Fruit fly (Drosophila melanogaster): ENCODE results near the gene CHMP2B.

Gene CHMP2B

dm6 chr3L:5186807-5187571, 47.6 kb downstream of the CHMP2B start (continued):
- TF ChIP-seq CG7372 (GFP tag; IDR thresholded peaks at IDR 0.05) (peak; percentile 77), Blimp-1 (GFP tag; optimal IDR thresholded peaks at IDR 0.05) (peak; percentile 85), pros (GFP tag; optimal IDR thresholded peaks at IDR 0.05) (peak; percentile 82), CG10267 (tag; optimal IDR thresholded peaks at IDR 0.05) (peak; percentile 83), CG6254 (GFP tag; optimal IDR thresholded peaks at IDR 0.05) (peak; percentile 90), scrt (GFP tag; optimal IDR thresholded peaks at IDR 0.05) (peak; percentile 85), jing (GFP tag; optimal IDR thresholded peaks at IDR 0.05) (peak; percentile 90), sqz (GFP tag; optimal IDR thresholded peaks at IDR 0.05) (peak; percentile 94), Rfx (GFP tag; IDR thresholded peaks at IDR 0.05) (peak; percentile 86), trh (GFP tag; optimal IDR thresholded peaks at IDR 0.05) (peak; percentile 70), Fer3 (tag; optimal IDR thresholded peaks at IDR 0.05) (peak; percentile 79), toy (GFP tag; IDR thresholded peaks at IDR 0.05) (peak; percentile 47; the same call in 1 of the 2 replicates), sc (optimal IDR thresholded peaks at IDR 0.05) (no peak), sc (GFP tag; optimal IDR thresholded peaks at IDR 0.05) (peak; percentile 82), Pdp1 (GFP tag; optimal IDR thresholded peaks at IDR 0.05) (peak; percentile 89 to 90), lab (GFP tag; optimal IDR thresholded peaks at IDR 0.05) (peak; percentile 94), row (GFP tag; IDR thresholded peaks at IDR 0.05) (peak; percentile 89), CG8290 (GFP tag; optimal IDR thresholded peaks at IDR 0.05) (peak; percentile 83), CG8290 (tag; optimal IDR thresholded peaks at IDR 0.05) (peak in 1 of 2 experiments; percentile 98), CG12155 (GFP tag; optimal IDR thresholded peaks at IDR 0.05) (peak; percentile 79), CG4328 (GFP tag; optimal IDR thresholded peaks at IDR 0.05) (peak; percentile 44), Dip3 (GFP tag; optimal IDR thresholded peaks at IDR 0.05) (peak; percentile 78), CG15073 (GFP tag; optimal IDR thresholded peaks at IDR 0.05) (peak; percentile 45), cas (GFP tag; IDR thresholded peaks at IDR 0.05) (no peak), CG2202 (tag; optimal IDR thresholded peaks at IDR 0.05) (peak; percentile 86), CG7745 (tag; optimal IDR thresholded peaks at IDR 0.05) (peak; percentile 54), CG14441 (GFP tag; IDR thresholded peaks at IDR 0.05) (peak; percentile 87), CG10274 (GFP tag; optimal IDR thresholded peaks at IDR 0.05) (peak; percentile 70), CG8388 (GFP tag; optimal IDR thresholded peaks at IDR 0.05) (peak; percentile 87), CrebB (tag; optimal IDR thresholded peaks at IDR 0.05) (peak; percentile 84), CG4730 (GFP tag; IDR thresholded peaks at IDR 0.05) (peak; percentile 81), CG15011 (GFP tag; optimal IDR thresholded peaks at IDR 0.05) (peak; percentile 80), CG1603 (tag; optimal IDR thresholded peaks at IDR 0.05) (peak; percentile 98), tap (tag; optimal IDR thresholded peaks at IDR 0.05) (peak; percentile 86), ara (GFP tag; IDR thresholded peaks at IDR 0.05) (peak; percentile 93), Dbx (GFP tag; IDR thresholded peaks at IDR 0.05) (peak; percentile 80), Doc3 (GFP tag; IDR thresholded peaks at IDR 0.05; ENCODE audit: partially characterized antibody) (no peak), CG11093 (GFP tag; IDR thresholded peaks at IDR 0.05) (peak; percentile 83), Stat92E (GFP tag; optimal IDR thresholded peaks at IDR 0.05) (peak in 1 of 3 experiments; percentile 55), Kr (GFP tag; optimal IDR thresholded peaks at IDR 0.05) (peak; percentile 73), CG18262 (tag; optimal IDR thresholded peaks at IDR 0.05) (peak; percentile 90), CG7963 (GFP tag; IDR thresholded peaks at IDR 0.05; ENCODE audit: partially characterized antibody) (no peak), insv (GFP tag; optimal IDR thresholded peaks at IDR 0.05) (peak in 1 of 2 experiments; percentile 68), al (GFP tag; IDR thresholded peaks at IDR 0.05) (peak; percentile 74), eve (GFP tag; optimal IDR thresholded peaks at IDR 0.05) (peak in 1 of 2 experiments; percentile 90), CG17612 (GFP tag; IDR thresholded peaks at IDR 0.05) (peak; percentile 57; the same call in 1 of the 2 replicates), Atf-2 (GFP tag; optimal IDR thresholded peaks at IDR 0.05) (peak; percentile 85), p53 (GFP tag; optimal IDR thresholded peaks at IDR 0.05) (peak; percentile 63), CG1529 (GFP tag; optimal IDR thresholded peaks at IDR 0.05) (peak; percentile 86)

Measured in whole organism, embryonic.